Worm (Caenorhabditis elegans) whole organism, L1 larva: ENCODE measurements around the gene ubc-8.

Source experiments
- C04F5.9 ChIP-seq: sonication (generic microtip); optimal IDR thresholded peaks from 2 replicates; lab custom pipeline; 2016; ENCODE audit warnings: missing genetic modification characterization, missing compliant biosample characterization
- Y116A8C.19 ChIP-seq: sonication (generic microtip); optimal IDR thresholded peaks from 2 replicates; lab custom pipeline; 2016; ENCODE audit warnings: missing compliant biosample characterization, missing genetic modification characterization, borderline replicate concordance
- alr-1 ChIP-seq: fragments of 200-800 bp; sonication (Bioruptor generic); optimal IDR thresholded peaks from 2 replicates; lab custom pipeline; 2018; ENCODE audit warnings: borderline replicate concordance, mild to moderate bottlenecking, missing genetic modification characterization, missing compliant biosample characterization
- aly-2 ChIP-seq: fragments of 150-350 bp; optimal IDR thresholded peaks from 2 replicates; lab custom pipeline; 2014; ENCODE audit warnings: missing biosample characterization, missing genetic modification characterization
- blmp-1 ChIP-seq: fragments of 150-350 bp; optimal IDR thresholded peaks from 2 replicates; lab custom pipeline; 2014; ENCODE audit warnings: missing biosample characterization, missing genetic modification characterization
- ceh-63 ChIP-seq: fragments of 200-800 bp; sonication (Bioruptor generic); optimal IDR thresholded peaks from 2 replicates; lab custom pipeline; 2018; ENCODE audit warnings: mild to moderate bottlenecking, missing genetic modification characterization, missing compliant biosample characterization
- ceh-90 ChIP-seq: sonication (generic microtip); optimal IDR thresholded peaks from 2 replicates; lab custom pipeline; 2016; ENCODE audit warnings: missing genetic modification characterization, missing compliant biosample characterization
- efl-1 ChIP-seq, 4 experiments: fragments of 150-350 bp; optimal IDR thresholded peaks in 3 of 4; peaks in 1 of 4; 1 replicate in 1 of 4; 2 replicates in 3 of 4; lab custom pipeline; 2014; ENCODE audit warnings: missing biosample characterization in 2 of 4, missing genetic modification characterization in 2 of 4, missing genetic modification reagents in 2 of 4
- efl-3 ChIP-seq: fragments of 200-800 bp; sonication (Bioruptor generic); optimal IDR thresholded peaks from 2 replicates; lab custom pipeline; 2018; ENCODE audit warnings: mild to moderate bottlenecking, missing genetic modification characterization, missing compliant biosample characterization
- egl-13 ChIP-seq: sonication (generic microtip); optimal IDR thresholded peaks from 2 replicates; lab custom pipeline; 2016; ENCODE audit warnings: missing genotype, missing genetic modification reagents, missing genetic modification characterization, missing compliant biosample characterization
- elt-2 ChIP-seq: sonication (generic microtip); optimal IDR thresholded peaks from 2 replicates; lab custom pipeline; 2016; ENCODE audit warnings: missing genetic modification characterization, mild to moderate bottlenecking, inconsistent platforms, missing compliant biosample characterization, missing genetic modification reagents
- elt-3 ChIP-seq, 6 experiments: fragments of 150-350 bp in 1 of 6; sonication (generic microtip); optimal IDR thresholded peaks; 2 replicates each; lab custom pipeline; 2017 to 2018; ENCODE audit warnings: missing biosample characterization in 6 of 6, missing genetic modification characterization in 6 of 6, inconsistent platforms in 1 of 6
- fkh-4 ChIP-seq: sonication (generic microtip); optimal IDR thresholded peaks from 2 replicates; lab custom pipeline; 2016; ENCODE audit warnings: missing compliant biosample characterization, missing genetic modification characterization, borderline replicate concordance
- fkh-8 ChIP-seq: sonication (generic microtip); optimal IDR thresholded peaks from 2 replicates; lab custom pipeline; 2016; ENCODE audit warnings: mild to moderate bottlenecking, missing genetic modification characterization, missing compliant biosample characterization
- fos-1 ChIP-seq: fragments of 150-350 bp; optimal IDR thresholded peaks from 2 replicates; lab custom pipeline; 2014; ENCODE audit warnings: missing biosample characterization, missing genetic modification characterization
- grh-1 ChIP-seq: fragments of 200-800 bp; sonication (Bioruptor generic); IDR thresholded peaks from 2 replicates; pipeline ENCODE4 v1.3.6; 2022; ENCODE audit warnings: missing genetic modification reagents, missing genetic modification characterization, missing compliant biosample characterization
- hlh-4 ChIP-seq: sonication (generic microtip); optimal IDR thresholded peaks from 2 replicates; lab custom pipeline; 2016; ENCODE audit warnings: mild to moderate bottlenecking, missing genetic modification characterization, missing compliant biosample characterization
- hpl-2 ChIP-seq: fragments of 150-350 bp; optimal IDR thresholded peaks from 2 replicates; lab custom pipeline; 2014; ENCODE audit warnings: missing biosample characterization, missing genetic modification reagents, missing genetic modification characterization
- irx-1 ChIP-seq: sonication (generic microtip); optimal IDR thresholded peaks from 2 replicates; lab custom pipeline; 2016; ENCODE audit warnings: missing genetic modification characterization, missing compliant biosample characterization
- isw-1 ChIP-seq: fragments of 200-800 bp; sonication (Bioruptor generic); IDR thresholded peaks from 2 replicates; pipeline ENCODE4 v1.3.6; 2022; ENCODE audit warnings: missing genetic modification characterization, missing compliant biosample characterization
- lin-14 ChIP-seq: fragments of 200-800 bp; sonication (Bioruptor generic); optimal IDR thresholded peaks from 2 replicates; lab custom pipeline; 2018; ENCODE audit warnings: mild to moderate bottlenecking, missing genetic modification characterization, moderate library complexity, missing compliant biosample characterization
- lin-15B ChIP-seq: fragments of 150-350 bp; sonication (generic microtip); optimal IDR thresholded peaks from 3 replicates; lab custom pipeline; 2014; ENCODE audit warnings: missing biosample characterization, missing genetic modification characterization
- lin-35 ChIP-seq, 2 experiments: fragments of 150-350 bp; optimal IDR thresholded peaks; 2 replicates each; lab custom pipeline; 2014; ENCODE audit warnings: missing biosample characterization in 2 of 2, missing genetic modification characterization in 2 of 2, missing genetic modification reagents in 2 of 2
- lir-3 ChIP-seq: sonication (generic microtip); optimal IDR thresholded peaks from 2 replicates; lab custom pipeline; 2016; ENCODE audit warnings: mild to moderate bottlenecking, missing genetic modification characterization, moderate library complexity, missing compliant biosample characterization; ENCODE audit not compliant: poor library complexity
- lsy-2 ChIP-seq, 2 experiments: fragments of 150-350 bp; optimal IDR thresholded peaks; 2 replicates each; lab custom pipeline; 2014; ENCODE audit warnings: missing biosample characterization in 2 of 2, missing genetic modification characterization in 2 of 2
- mab-9 ChIP-seq: fragments of 200-800 bp; sonication (Bioruptor generic); IDR thresholded peaks from 2 replicates; pipeline ENCODE4 v1.3.6; 2022; ENCODE audit warnings: missing genetic modification reagents, missing genetic modification characterization, missing compliant biosample characterization
- mep-1 ChIP-seq: fragments of 150-350 bp; optimal IDR thresholded peaks from 2 replicates; lab custom pipeline; 2014; ENCODE audit warnings: missing biosample characterization, missing genetic modification characterization
- nhr-11 ChIP-seq: fragments of 150-350 bp; optimal IDR thresholded peaks from 2 replicates; lab custom pipeline; 2014; ENCODE audit warnings: missing biosample characterization, missing genetic modification characterization
- nhr-20 ChIP-seq: sonication (generic microtip); optimal IDR thresholded peaks from 2 replicates; lab custom pipeline; 2016; ENCODE audit warnings: mild to moderate bottlenecking, missing genetic modification characterization, missing compliant biosample characterization
- nhr-237 ChIP-seq: fragments of 150-350 bp; optimal IDR thresholded peaks from 2 replicates; lab custom pipeline; 2014; ENCODE audit warnings: missing biosample characterization, missing genetic modification characterization
- nhr-28 ChIP-seq: fragments of 150-350 bp; optimal IDR thresholded peaks from 2 replicates; lab custom pipeline; 2014; ENCODE audit warnings: missing biosample characterization, missing genetic modification characterization
- nhr-47 ChIP-seq: sonication (generic microtip); optimal IDR thresholded peaks from 2 replicates; lab custom pipeline; 2016; ENCODE audit warnings: mild to moderate bottlenecking, missing genetic modification characterization, moderate library complexity, missing compliant biosample characterization
- nhr-71 ChIP-seq: sonication (generic microtip); optimal IDR thresholded peaks from 2 replicates; lab custom pipeline; 2016; ENCODE audit warnings: mild to moderate bottlenecking, missing genetic modification characterization, moderate library complexity, missing compliant biosample characterization
- nhr-76 ChIP-seq: sonication (generic microtip); optimal IDR thresholded peaks from 2 replicates; lab custom pipeline; 2017; ENCODE audit warnings: missing biosample characterization, missing genetic modification characterization
- nhr-77 ChIP-seq: fragments of 150-350 bp; optimal IDR thresholded peaks from 2 replicates; lab custom pipeline; 2014; ENCODE audit warnings: missing biosample characterization, missing genetic modification characterization
- nhr-84 ChIP-seq: sonication (generic microtip); optimal IDR thresholded peaks from 2 replicates; lab custom pipeline; 2017; ENCODE audit warnings: missing biosample characterization, missing genetic modification characterization
- nhr-90 ChIP-seq: sonication (generic microtip); optimal IDR thresholded peaks from 2 replicates; lab custom pipeline; 2016; ENCODE audit warnings: mild to moderate bottlenecking, missing genetic modification characterization, missing compliant biosample characterization; ENCODE audit not compliant: poor library complexity
- skn-1 ChIP-seq: fragments of 150-350 bp; optimal IDR thresholded peaks from 2 replicates; lab custom pipeline; 2014; ENCODE audit warnings: missing biosample characterization, missing genetic modification characterization
- snpc-4 ChIP-seq: fragments of 150-350 bp; optimal IDR thresholded peaks from 2 replicates; lab custom pipeline; 2014; ENCODE audit warnings: missing biosample characterization, missing genetic modification characterization
- sptf-1 ChIP-seq: fragments of 150-350 bp; optimal IDR thresholded peaks from 2 replicates; lab custom pipeline; 2014; ENCODE audit warnings: missing biosample characterization, missing genetic modification characterization
- sup-37 ChIP-seq: fragments of 200-800 bp; sonication (Bioruptor generic); optimal IDR thresholded peaks from 2 replicates; lab custom pipeline; 2018; ENCODE audit warnings: mild to moderate bottlenecking, missing genetic modification characterization, missing compliant biosample characterization
- swsn-7 ChIP-seq: sonication (generic microtip); optimal IDR thresholded peaks from 2 replicates; lab custom pipeline; 2016; ENCODE audit warnings: missing genetic modification characterization, missing compliant biosample characterization
- tbx-2 ChIP-seq: sonication (generic microtip); optimal IDR thresholded peaks from 2 replicates; lab custom pipeline; 2016; ENCODE audit warnings: missing genetic modification characterization, missing compliant biosample characterization
- unc-98 ChIP-seq: fragments of 200-800 bp; sonication (Bioruptor generic); IDR thresholded peaks from 2 replicates; pipeline ENCODE4 v1.3.6; 2022; ENCODE audit warnings: missing genetic modification characterization, missing compliant biosample characterization
- xbp-1 ChIP-seq: sonication (generic microtip); optimal IDR thresholded peaks from 2 replicates; lab custom pipeline; 2016; ENCODE audit warnings: missing genetic modification characterization, missing compliant biosample characterization
- ztf-11 ChIP-seq, 2 experiments: sonication (generic microtip); optimal IDR thresholded peaks; 2 replicates each; lab custom pipeline; 2016 to 2017; ENCODE audit warnings: missing genetic modification characterization in 2 of 2, missing biosample characterization in 1 of 2, missing compliant biosample characterization in 1 of 2
- ztf-4 ChIP-seq: fragments of 150-350 bp; optimal IDR thresholded peaks from 2 replicates; lab custom pipeline; 2014; ENCODE audit warnings: missing biosample characterization, missing genetic modification characterization

ubc-8 gene

DNA sequence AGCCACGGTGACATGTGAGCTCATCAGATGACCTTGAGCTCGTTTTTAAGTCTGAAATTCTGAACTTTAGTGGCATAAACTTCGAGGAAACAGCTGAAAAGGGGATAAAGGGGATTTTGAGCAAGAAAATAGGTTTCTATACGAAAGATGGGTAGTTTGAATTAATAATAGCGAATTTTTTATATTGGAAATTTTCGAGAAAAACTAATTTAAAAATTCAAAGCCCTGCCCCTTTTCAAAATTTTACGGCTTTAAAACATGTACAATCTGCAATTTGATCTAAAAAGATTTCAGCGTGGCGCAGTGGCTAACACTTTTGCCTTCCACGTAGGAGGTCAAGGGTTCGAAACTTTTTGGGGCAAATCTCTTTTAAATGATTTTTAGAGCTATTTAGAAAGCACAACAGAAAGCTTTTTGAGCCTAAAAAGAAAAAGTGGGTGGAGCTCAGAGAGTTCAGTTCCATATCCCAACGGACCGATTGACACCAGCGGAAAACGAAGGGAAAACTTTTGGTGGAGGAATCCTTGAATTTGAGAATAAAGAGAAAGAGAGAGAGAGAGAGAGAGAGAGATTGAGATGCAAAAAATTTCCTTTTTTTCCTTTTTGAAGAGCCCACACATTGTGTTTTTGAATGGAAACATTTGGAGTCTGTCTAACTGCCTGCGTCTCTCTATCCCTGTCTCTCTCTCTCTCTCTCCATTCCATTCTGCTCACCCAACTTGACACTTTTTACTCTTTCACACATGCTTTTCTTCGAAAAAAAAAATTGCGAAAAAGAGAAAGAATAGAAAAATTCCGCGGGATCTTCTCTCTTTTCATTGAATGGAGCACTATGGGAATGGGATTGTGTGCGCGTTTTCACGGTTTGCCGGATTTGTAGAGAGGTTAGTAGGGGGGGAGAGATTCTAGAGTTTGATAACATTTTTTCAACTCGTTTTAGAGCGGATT lies 42.8 kb downstream of the ubc-8 start, which contains the start of gene Y69A2AR.31 (continued):
- TF ChIP-seq elt-2 (tag; lab: Kevin White, UChicago) = no peak
- TF ChIP-seq nhr-71 (tag; lab: Kevin White, UChicago) = peak; percentile 35
- TF ChIP-seq lin-35 (GFP tag; optimal IDR thresholded peaks at IDR 0.05; lab: Kevin White, UChicago) = peak in 1 of 2 experiments; percentile 33
- no peak for TF ChIP-seq ceh-90 (tag; lab: Kevin White, UChicago)
- no peak for TF ChIP-seq lir-3 (tag; lab: Kevin White, UChicago)
- no peak for TF ChIP-seq Y116A8C.19 (tag; lab: Kevin White, UChicago)
- no peak for TF ChIP-seq hpl-2
- no peak for TF ChIP-seq blmp-1 (tag; lab: Kevin White, UChicago)
- no peak for TF ChIP-seq ceh-63 (GFP tag; lab: Kevin White, UChicago)
- no peak for TF ChIP-seq efl-3 (GFP tag; lab: Kevin White, UChicago)
- TF ChIP-seq isw-1 (GFP tag; lab: Robert Waterston, UW) = peak; percentile 12
- TF ChIP-seq sptf-1 (tag; lab: Kevin White, UChicago) = no peak
- no peak for TF ChIP-seq nhr-20 (tag; lab: Kevin White, UChicago)
- TF ChIP-seq fos-1 (tag; lab: Kevin White, UChicago) = no peak
- TF ChIP-seq lin-15B (tag; lab: Kevin White, UChicago) = no peak
- no peak for TF ChIP-seq fkh-4
- no peak for TF ChIP-seq nhr-237 (tag; lab: Kevin White, UChicago)
- no peak for TF ChIP-seq alr-1
- TF ChIP-seq C04F5.9 = no peak
- TF ChIP-seq mab-9 = no peak
- TF ChIP-seq lin-14 (GFP tag; lab: Kevin White, UChicago) = peak; percentile 83
- TF ChIP-seq skn-1 = no peak
- no peak for TF ChIP-seq nhr-84 (tag; lab: Kevin White, UChicago)
- TF ChIP-seq aly-2 (tag; lab: Kevin White, UChicago) = no peak
- TF ChIP-seq mep-1 (tag; lab: Kevin White, UChicago) = no peak
- no peak for TF ChIP-seq grh-1 (GFP tag; lab: Robert Waterston, UW)
- TF ChIP-seq nhr-47 (tag; lab: Kevin White, UChicago) = peak; percentile 40
- TF ChIP-seq tbx-2 (tag; lab: Kevin White, UChicago) = no peak
- TF ChIP-seq fkh-8 (tag; lab: Kevin White, UChicago) = peak; percentile 6
- no peak for TF ChIP-seq ztf-4 (tag; lab: Kevin White, UChicago)
- no peak for TF ChIP-seq xbp-1
- TF ChIP-seq irx-1 (tag; lab: Kevin White, UChicago) = no peak
- TF ChIP-seq unc-98 (GFP tag; lab: Robert Waterston, UW) = no peak
- TF ChIP-seq egl-13 (tag; lab: Kevin White, UChicago) = no peak
- no peak for TF ChIP-seq nhr-77 (tag; lab: Kevin White, UChicago)
- TF ChIP-seq nhr-90 (tag; lab: Kevin White, UChicago) = no peak
- TF ChIP-seq swsn-7 (tag; lab: Kevin White, UChicago) = no peak
- TF ChIP-seq efl-1 (optimal IDR thresholded peaks at IDR 0.05; lab: Kevin White, UChicago) = peak; percentile 6 to 20
- peak; percentile 3 to 88 for TF ChIP-seq efl-1 (GFP tag; optimal IDR thresholded peaks at IDR 0.05 in 1 of 2; lab: Kevin White, UChicago)
- TF ChIP-seq sup-37 (GFP tag; lab: Kevin White, UChicago) = no peak

DNA sequence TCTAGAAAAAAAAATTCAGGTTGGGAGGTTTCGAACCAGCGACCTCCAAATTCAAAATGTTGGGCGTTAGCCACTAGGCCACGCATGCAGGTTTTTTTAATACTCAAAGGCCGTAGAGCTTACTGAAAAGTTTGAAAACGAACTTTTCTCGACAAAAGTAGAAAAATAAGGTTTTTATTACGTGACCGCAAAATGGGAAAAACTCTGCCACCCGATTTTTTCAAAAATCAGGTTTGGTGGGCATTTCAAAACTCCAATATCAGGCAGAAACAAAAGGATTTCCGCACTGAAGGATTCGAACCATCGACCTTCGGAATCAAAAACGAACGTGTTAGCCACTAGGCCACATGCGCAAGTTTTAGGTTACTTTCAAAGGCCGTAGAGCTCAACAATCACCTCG lies 48.3 kb downstream of the ubc-8 start:
- TF ChIP-seq efl-1 (optimal IDR thresholded peaks at IDR 0.05; lab: Kevin White, UChicago) (no peak), efl-1 (GFP tag; optimal IDR thresholded peaks at IDR 0.05 in 1 of 2; lab: Kevin White, UChicago) (no peak), snpc-4 (tag; lab: Kevin White, UChicago) (no peak), nhr-76 (tag; lab: Kevin White, UChicago) (no peak), nhr-11 (no peak), fkh-4 (no peak), hlh-4 (tag; lab: Kevin White, UChicago) (no peak), alr-1 (no peak), nhr-47 (tag; lab: Kevin White, UChicago) (no peak), lsy-2 (tag; optimal IDR thresholded peaks at IDR 0.05; lab: Kevin White, UChicago) (no peak), elt-3 (tag; optimal IDR thresholded peaks at IDR 0.05; lab: Kevin White, UChicago) (no peak), lin-14 (GFP tag; lab: Kevin White, UChicago) (no peak), Y116A8C.19 (tag; lab: Kevin White, UChicago) (no peak), ceh-63 (GFP tag; lab: Kevin White, UChicago) (no peak), ceh-90 (tag; lab: Kevin White, UChicago) (no peak), nhr-28 (tag; lab: Kevin White, UChicago) (no peak), nhr-237 (tag; lab: Kevin White, UChicago) (no peak), ztf-11 (tag; optimal IDR thresholded peaks at IDR 0.05; lab: Kevin White, UChicago) (no peak), fos-1 (tag; lab: Kevin White, UChicago) (no peak)
